Worm (Caenorhabditis elegans): Measurements from ENCODE around the gene F49F1.12.

- no peak for TF ChIP-seq ceh-36 (tag; optimal IDR thresholded peaks at IDR 0.05)
- no peak for TF ChIP-seq ama-1 (optimal IDR thresholded peaks at IDR 0.05)
- no peak for TF ChIP-seq aly-1 (tag; optimal IDR thresholded peaks at IDR 0.05)
- no peak for TF ChIP-seq F13C5.2 (tag; optimal IDR thresholded peaks at IDR 0.05)
- TF ChIP-seq hmbx-1 (tag; optimal IDR thresholded peaks at IDR 0.05), result no peak
- no peak for TF ChIP-seq tbx-11 (GFP tag; IDR thresholded peaks at IDR 0.05)
Measured at ce11 chrIV:4135744-4136143, 7.1 kb downstream of the F49F1.12 start, which contains the start of gene F49F1.17.
